Worm (Caenorhabditis elegans) whole organism, L2 larva: Measurements from ENCODE around the gene pdhk-2.

Experiments used
- C34F6.9 ChIP-seq: fragments of 150-350 bp; optimal IDR thresholded peaks from 2 replicates; lab custom pipeline; 2014; ENCODE audit warnings: missing biosample characterization, missing genetic modification characterization
- F13H6.1 ChIP-seq: sonication (generic microtip); optimal IDR thresholded peaks from 2 replicates; lab custom pipeline; 2016; ENCODE audit warnings: missing genetic modification characterization, missing compliant biosample characterization
- R02D3.7 ChIP-seq: fragments of 150-350 bp; optimal IDR thresholded peaks from 2 replicates; lab custom pipeline; 2014; ENCODE audit warnings: missing biosample characterization, missing genetic modification characterization
- Y55F3AM.14 ChIP-seq: fragments of 200-800 bp; sonication (Bioruptor generic); optimal IDR thresholded peaks from 2 replicates; lab custom pipeline; 2018; ENCODE audit warnings: mild to moderate bottlenecking, missing genetic modification characterization, missing compliant biosample characterization
- ZK546.5 ChIP-seq: sonication (generic microtip); optimal IDR thresholded peaks from 2 replicates; lab custom pipeline; 2017; ENCODE audit warnings: missing biosample characterization, missing genetic modification characterization
- alr-1 ChIP-seq: fragments of 150-350 bp; optimal IDR thresholded peaks from 2 replicates; lab custom pipeline; 2014; ENCODE audit warnings: missing biosample characterization, missing genetic modification characterization
- aly-2 ChIP-seq: fragments of 150-350 bp; optimal IDR thresholded peaks from 2 replicates; lab custom pipeline; 2014; ENCODE audit warnings: missing biosample characterization, missing genetic modification characterization
- ama-1 ChIP-seq: fragments of 150-350 bp; optimal IDR thresholded peaks from 2 replicates; lab custom pipeline; 2018; ENCODE audit warnings: inconsistent platforms
- blmp-1 ChIP-seq: sonication (generic microtip); optimal IDR thresholded peaks from 2 replicates; lab custom pipeline; 2017; ENCODE audit warnings: missing genetic modification characterization, mild to moderate bottlenecking, missing compliant biosample characterization, antibody characterized with exemption, moderate library complexity; ENCODE audit not compliant: insufficient read depth
- ceh-16 ChIP-seq: fragments of 150-350 bp; optimal IDR thresholded peaks from 2 replicates; lab custom pipeline; 2014; ENCODE audit warnings: missing biosample characterization, missing genetic modification characterization
- ceh-82 ChIP-seq: fragments of 150-350 bp; optimal IDR thresholded peaks from 2 replicates; lab custom pipeline; 2014; ENCODE audit warnings: missing biosample characterization, missing genetic modification characterization
- crh-2 ChIP-seq: sonication (generic microtip); optimal IDR thresholded peaks from 2 replicates; lab custom pipeline; 2017; ENCODE audit warnings: missing biosample characterization, missing genetic modification characterization
- dmd-4 ChIP-seq: sonication (generic microtip); optimal IDR thresholded peaks from 2 replicates; lab custom pipeline; 2017; ENCODE audit warnings: missing biosample characterization, missing genetic modification characterization
- egl-27 ChIP-seq: sonication (generic microtip); optimal IDR thresholded peaks from 3 replicates; lab custom pipeline; 2017; ENCODE audit warnings: missing biosample characterization, missing genetic modification reagents, missing genetic modification characterization
- elt-1 ChIP-seq: fragments of 150-350 bp; optimal IDR thresholded peaks from 2 replicates; lab custom pipeline; 2014; ENCODE audit warnings: missing biosample characterization, missing genetic modification characterization
- elt-3 ChIP-seq: sonication (generic microtip); optimal IDR thresholded peaks from 2 replicates; lab custom pipeline; 2017; ENCODE audit warnings: missing biosample characterization, missing genetic modification characterization
- fos-1 ChIP-seq: fragments of 150-350 bp; optimal IDR thresholded peaks from 2 replicates; lab custom pipeline; 2014; ENCODE audit warnings: missing biosample characterization, missing genetic modification characterization
- gmeb-1 ChIP-seq: fragments of 150-350 bp; optimal IDR thresholded peaks from 2 replicates; lab custom pipeline; 2014; ENCODE audit warnings: missing biosample characterization, missing genetic modification characterization
- lin-11 ChIP-seq: fragments of 150-350 bp; sonication (generic microtip); optimal IDR thresholded peaks from 2 replicates; lab custom pipeline; 2014; ENCODE audit warnings: missing biosample characterization, missing genetic modification characterization, inconsistent platforms, mixed read lengths
- lin-13 ChIP-seq: fragments of 150-350 bp; optimal IDR thresholded peaks from 2 replicates; lab custom pipeline; 2014; ENCODE audit warnings: missing biosample characterization, missing genetic modification reagents, missing genetic modification characterization
- lin-39 ChIP-seq: fragments of 150-350 bp; optimal IDR thresholded peaks from 2 replicates; lab custom pipeline; 2014; ENCODE audit warnings: missing biosample characterization, missing genetic modification reagents, missing genetic modification characterization
- lsy-2 ChIP-seq, 2 experiments: fragments of 150-350 bp in 1 of 2; sonication (generic microtip) in 1 of 2; optimal IDR thresholded peaks; 2 replicates each; lab custom pipeline; 2014 to 2017; ENCODE audit warnings: missing biosample characterization in 2 of 2, missing genetic modification characterization in 2 of 2
- mab-5 ChIP-seq: fragments of 150-350 bp; optimal IDR thresholded peaks from 2 replicates; lab custom pipeline; 2014; ENCODE audit warnings: missing biosample characterization, missing genetic modification characterization
- mbf-1 ChIP-seq: sonication (generic microtip); optimal IDR thresholded peaks from 2 replicates; lab custom pipeline; 2017; ENCODE audit warnings: missing biosample characterization, missing genetic modification characterization
- mdl-1 ChIP-seq, 2 experiments: fragments of 150-350 bp in 1 of 2; sonication (generic microtip) in 1 of 2; optimal IDR thresholded peaks; 2 replicates each; lab custom pipeline; 2017; ENCODE audit warnings: missing biosample characterization in 2 of 2, missing genetic modification characterization in 2 of 2
- nhr-10 ChIP-seq: sonication (generic microtip); optimal IDR thresholded peaks from 2 replicates; lab custom pipeline; 2017; ENCODE audit warnings: missing biosample characterization, missing genetic modification characterization
- nhr-11 ChIP-seq: fragments of 150-350 bp; optimal IDR thresholded peaks from 2 replicates; lab custom pipeline; 2014; ENCODE audit warnings: missing biosample characterization, missing genetic modification characterization
- nhr-12 ChIP-seq: fragments of 150-350 bp; optimal IDR thresholded peaks from 2 replicates; lab custom pipeline; 2014; ENCODE audit warnings: missing biosample characterization, missing genetic modification characterization
- nhr-129 ChIP-seq: fragments of 150-350 bp; optimal IDR thresholded peaks from 2 replicates; lab custom pipeline; 2014; ENCODE audit warnings: missing biosample characterization, missing genetic modification characterization
- nhr-21 ChIP-seq: fragments of 150-350 bp; optimal IDR thresholded peaks from 2 replicates; lab custom pipeline; 2014; ENCODE audit warnings: missing biosample characterization, missing genetic modification characterization
- nhr-23 ChIP-seq: fragments of 150-350 bp; optimal IDR thresholded peaks from 2 replicates; lab custom pipeline; 2014; ENCODE audit warnings: missing biosample characterization, missing genetic modification reagents, missing genetic modification characterization
- nhr-237 ChIP-seq: fragments of 150-350 bp; optimal IDR thresholded peaks from 2 replicates; lab custom pipeline; 2014; ENCODE audit warnings: missing biosample characterization, missing genetic modification characterization
- nhr-25 ChIP-seq: fragments of 150-350 bp; sonication (generic microtip); optimal IDR thresholded peaks from 3 replicates; lab custom pipeline; 2014; ENCODE audit warnings: missing biosample characterization, missing genetic modification characterization
- nhr-6 ChIP-seq: fragments of 150-350 bp; optimal IDR thresholded peaks from 2 replicates; lab custom pipeline; 2014; ENCODE audit warnings: missing biosample characterization, missing genetic modification characterization
- nhr-77 ChIP-seq: fragments of 150-350 bp; optimal IDR thresholded peaks from 2 replicates; lab custom pipeline; 2014; ENCODE audit warnings: missing biosample characterization, missing genetic modification characterization
- peb-1 ChIP-seq: fragments of 150-350 bp; optimal IDR thresholded peaks from 2 replicates; lab custom pipeline; 2014; ENCODE audit warnings: missing biosample characterization, missing genetic modification characterization
- sem-4 ChIP-seq: fragments of 150-350 bp; optimal IDR thresholded peaks from 2 replicates; lab custom pipeline; 2014; ENCODE audit warnings: missing biosample characterization, missing genetic modification reagents, missing genetic modification characterization
- skn-1 ChIP-seq: sonication (generic microtip); optimal IDR thresholded peaks from 2 replicates; lab custom pipeline; 2017; ENCODE audit warnings: missing biosample characterization, missing genetic modification characterization
- sma-3 ChIP-seq: sonication (generic microtip); optimal IDR thresholded peaks from 2 replicates; lab custom pipeline; 2016; ENCODE audit warnings: missing genetic modification reagents, missing genetic modification characterization, missing compliant biosample characterization
- sma-9 ChIP-seq, 2 experiments: fragments of 150-350 bp in 1 of 2; sonication (generic microtip) in 1 of 2; optimal IDR thresholded peaks; 2 replicates each; lab custom pipeline; 2014 to 2016; ENCODE audit warnings: missing genetic modification characterization in 2 of 2, mild to moderate bottlenecking in 1 of 2, missing biosample characterization in 1 of 2, missing compliant biosample characterization in 1 of 2, missing genetic modification reagents in 1 of 2, moderate library complexity in 1 of 2
- snpc-4 ChIP-seq: fragments of 150-350 bp; optimal IDR thresholded peaks from 2 replicates; lab custom pipeline; 2014; ENCODE audit warnings: missing biosample characterization, missing genetic modification characterization
- unc-39 ChIP-seq: fragments of 150-350 bp; optimal IDR thresholded peaks from 2 replicates; lab custom pipeline; 2014; ENCODE audit warnings: missing biosample characterization, missing genetic modification characterization
- unc-55 ChIP-seq: fragments of 150-350 bp; sonication (generic microtip); optimal IDR thresholded peaks from 3 replicates; lab custom pipeline; 2014; ENCODE audit warnings: missing biosample characterization, missing genetic modification reagents, missing genetic modification characterization
- unc-62 ChIP-seq: fragments of 150-350 bp; optimal IDR thresholded peaks from 2 replicates; lab custom pipeline; 2014; ENCODE audit warnings: missing biosample characterization, missing genetic modification reagents, missing genetic modification characterization
- zag-1 ChIP-seq: fragments of 150-350 bp; optimal IDR thresholded peaks from 2 replicates; lab custom pipeline; 2014; ENCODE audit warnings: missing biosample characterization, missing genetic modification characterization
- ztf-1 ChIP-seq: fragments of 200-800 bp; sonication (Bioruptor generic); conservative IDR thresholded peaks from 2 replicates; pipeline ENCODE4 v1.3.6; 2022; ENCODE audit warnings: missing genetic modification characterization, missing compliant biosample characterization
- ztf-11 ChIP-seq: sonication (generic microtip); optimal IDR thresholded peaks from 2 replicates; lab custom pipeline; 2017; ENCODE audit warnings: missing biosample characterization, missing genetic modification characterization
- ztf-4 ChIP-seq: fragments of 150-350 bp; optimal IDR thresholded peaks from 2 replicates; lab custom pipeline; 2014; ENCODE audit warnings: missing biosample characterization, missing genetic modification characterization

pdhk-2 gene

ce11 chrIII:8741955-8742354, 743 bp upstream of the pdhk-2 start:
- TF ChIP-seq nhr-25 (no peak), lin-13 (GFP tag; lab: Kevin White, UChicago) (no peak), Y55F3AM.14 (GFP tag; lab: Kevin White, UChicago) (no peak), fos-1 (tag; lab: Kevin White, UChicago) (no peak), nhr-237 (no peak), nhr-10 (tag; lab: Kevin White, UChicago) (no peak), sma-3 (no peak), egl-27 (no peak), skn-1 (tag; lab: Kevin White, UChicago) (no peak), R02D3.7 (tag; lab: Kevin White, UChicago) (no peak)

ce11 chrIII:8739786-8740185, 1.4 kb downstream of the pdhk-2 start:
- no peak for TF ChIP-seq elt-3 (tag; lab: Kevin White, UChicago)
- no peak for TF ChIP-seq ceh-16
- no peak for TF ChIP-seq nhr-23
- peak in 1 of 2 experiments; percentile 26 for TF ChIP-seq lsy-2 (tag; optimal IDR thresholded peaks at IDR 0.05; lab: Kevin White, UChicago)
- TF ChIP-seq C34F6.9, result peak; percentile 40
- no peak for TF ChIP-seq sma-9 (GFP tag; optimal IDR thresholded peaks at IDR 0.05; lab: Kevin White, UChicago)
- TF ChIP-seq sma-9 (tag; optimal IDR thresholded peaks at IDR 0.05; lab: Kevin White, UChicago), result no peak
- no peak for TF ChIP-seq nhr-12 (tag; lab: Kevin White, UChicago)
- TF ChIP-seq ztf-4 (tag; lab: Kevin White, UChicago), result peak; percentile 32
- TF ChIP-seq nhr-129 (tag; lab: Kevin White, UChicago), result peak; percentile 68
- TF ChIP-seq mab-5 (tag; lab: Kevin White, UChicago), result no peak

- TF ChIP-seq mdl-1 (tag; optimal IDR thresholded peaks at IDR 0.05; lab: Kevin White, UChicago), result peak; percentile 46 to 78
- TF ChIP-seq nhr-6 (tag; lab: Kevin White, UChicago), result no peak
- peak; percentile 95 for TF ChIP-seq sma-9 (GFP tag; optimal IDR thresholded peaks at IDR 0.05; lab: Kevin White, UChicago)
- no peak for TF ChIP-seq sma-9 (tag; optimal IDR thresholded peaks at IDR 0.05; lab: Kevin White, UChicago)
- TF ChIP-seq ceh-16, result no peak
- no peak for TF ChIP-seq egl-27
- TF ChIP-seq zag-1, result no peak
- peak; percentile 95 for TF ChIP-seq fos-1 (tag; lab: Kevin White, UChicago)
- peak; percentile 47 for TF ChIP-seq blmp-1
- TF ChIP-seq C34F6.9, result no peak
- TF ChIP-seq lin-13 (GFP tag; lab: Kevin White, UChicago), result no peak
- no peak for TF ChIP-seq nhr-10 (tag; lab: Kevin White, UChicago)
- no peak for TF ChIP-seq ama-1 (lab: Kevin White, UChicago)
- no peak for TF ChIP-seq R02D3.7 (tag; lab: Kevin White, UChicago)
- TF ChIP-seq ceh-82 (tag; lab: Kevin White, UChicago), result no peak
- no peak for TF ChIP-seq elt-3 (tag; lab: Kevin White, UChicago)
- no peak for TF ChIP-seq nhr-12 (tag; lab: Kevin White, UChicago)
- no peak for TF ChIP-seq mbf-1 (tag; lab: Kevin White, UChicago)
- TF ChIP-seq nhr-237, result no peak
- no peak for TF ChIP-seq lin-39 (tag; lab: Kevin White, UChicago)
- TF ChIP-seq nhr-23, result no peak
- peak; percentile 54 for TF ChIP-seq F13H6.1 (tag; lab: Kevin White, UChicago)
- TF ChIP-seq nhr-25, result peak; percentile 88
- TF ChIP-seq ztf-4 (tag; lab: Kevin White, UChicago), result no peak
- TF ChIP-seq alr-1 (tag; lab: Kevin White, UChicago), result no peak
- TF ChIP-seq mab-5 (tag; lab: Kevin White, UChicago), result no peak
- peak; percentile 75 for TF ChIP-seq nhr-21 (tag; lab: Kevin White, UChicago)
- TF ChIP-seq unc-62 (GFP tag; lab: Kevin White, UChicago), result no peak
- no peak for TF ChIP-seq peb-1 (tag; lab: Kevin White, UChicago)
- no peak for TF ChIP-seq skn-1 (tag; lab: Kevin White, UChicago)
- peak; percentile 23 for TF ChIP-seq sem-4
- TF ChIP-seq elt-1, result no peak
- TF ChIP-seq crh-2 (tag; lab: Kevin White, UChicago), result peak; percentile 84
- TF ChIP-seq unc-55 (GFP tag; lab: Kevin White, UChicago), result no peak
- no peak for TF ChIP-seq ztf-1 (GFP tag; lab: Robert Waterston, UW)
- peak in 1 of 2 experiments; percentile 32 for TF ChIP-seq lsy-2 (tag; optimal IDR thresholded peaks at IDR 0.05; lab: Kevin White, UChicago)
- TF ChIP-seq Y55F3AM.14 (GFP tag; lab: Kevin White, UChicago), result no peak
- no peak for TF ChIP-seq nhr-11
- no peak for TF ChIP-seq dmd-4 (tag; lab: Kevin White, UChicago)
- TF ChIP-seq nhr-129 (tag; lab: Kevin White, UChicago), result peak; percentile 37
- TF ChIP-seq nhr-77 (tag; lab: Kevin White, UChicago), result no peak
- no peak for TF ChIP-seq ztf-11
- no peak for TF ChIP-seq unc-39 (tag; lab: Kevin White, UChicago)
- no peak for TF ChIP-seq snpc-4 (tag; lab: Kevin White, UChicago)
- no peak for TF ChIP-seq aly-2 (tag; lab: Kevin White, UChicago)
- TF ChIP-seq ZK546.5 (tag; lab: Kevin White, UChicago), result no peak
- TF ChIP-seq lin-11 (tag; lab: Kevin White, UChicago), result no peak
- peak; percentile 73 for TF ChIP-seq gmeb-1
- TF ChIP-seq sma-3, result peak; percentile 79
- TF ChIP-seq, all 48 proteins: peak for 13
These were observed 2.1 kb downstream of the pdhk-2 start for ce11 chrIII:8739126-8739525.
